Fruit fly (Drosophila melanogaster) Kc167 (cell line): ENCODE results near the gene Theg.

Experiments
- Sin3A ChIP-seq: fragments of >200 bp; optimal IDR thresholded peaks from 2 replicates; lab custom pipeline; 2018; ENCODE audit warnings: missing external identifiers
- psq ChIP-seq: fragments of >200 bp; optimal IDR thresholded peaks from 2 replicates; lab custom pipeline; 2017; ENCODE audit warnings: missing external identifiers

dm6 chr3R:22047412-22047811, 32.9 kb downstream of the Theg start:
- no peak for TF ChIP-seq Sin3A (lab: Kevin White, UChicago)
- no peak for TF ChIP-seq psq (lab: Kevin White, UChicago)
